Worm (Caenorhabditis elegans) whole organism, midembryonic: Measurements from ENCODE around the gene nep-2.
"Not testable (repeated sequence)": the region's sequence is repeated elsewhere in the genome, so short reads cannot be mapped to it uniquely, and the experiment has no call there.

ENCODE experiments used
- ref-1 ChIP-seq: fragments of 200-800 bp; sonication (Bioruptor generic); conservative IDR thresholded peaks from 2 replicates; pipeline ENCODE4 v1.3.6; 2022; ENCODE audit warnings: missing genetic modification reagents, missing genetic modification characterization, missing compliant biosample characterization
- tab-1 ChIP-seq: fragments of 200-800 bp; sonication (Bioruptor generic); IDR thresholded peaks from 2 replicates; pipeline ENCODE4 v1.3.6; 2022; ENCODE audit warnings: missing genetic modification characterization, missing compliant biosample characterization
- ztf-29 ChIP-seq: fragments of 200-800 bp; sonication (Bioruptor generic); IDR thresholded peaks from 2 replicates; pipeline ENCODE4 v1.3.6; 2022; ENCODE audit warnings: missing genetic modification reagents, missing genetic modification characterization, missing compliant biosample characterization

Gene nep-2

ce11 chrII:2672320-2672719, 53.2 kb downstream of the nep-2 start, which contains the start of gene sri-57:
sri-57 (minus strand) TSS chrII:2672420.
- TF ChIP-seq ref-1, ztf-29, tab-1 (GFP tag; lab: Robert Waterston, UW): not testable (repeated sequence)
